Fruit fly (Drosophila melanogaster) whole organism, embryonic: ENCODE measurements around the gene G6P.

Source experiments
- Blimp-1 ChIP-seq: fragments of 200-800 bp; sonication (Bioruptor generic); optimal IDR thresholded peaks from 3 replicates; lab custom pipeline; 2018; ENCODE audit warnings: missing biosample characterization, missing genetic modification characterization, mild to moderate bottlenecking, moderate library complexity, missing genetic modification reagents
- CG11093 ChIP-seq: fragments of 200-800 bp; sonication (Bioruptor generic); IDR thresholded peaks from 3 replicates; pipeline ENCODE4 v1.3.6; 2022; ENCODE audit warnings: missing biosample characterization, missing genetic modification characterization
- CG13123 ChIP-seq: fragments of 200-800 bp; sonication (Bioruptor generic); optimal IDR thresholded peaks from 2 replicates; lab custom pipeline; 2016; ENCODE audit warnings: missing biosample characterization, missing genetic modification characterization
- CG14441 ChIP-seq: fragments of 200-800 bp; sonication (Bioruptor generic); IDR thresholded peaks from 2 replicates; pipeline ENCODE4 v1.3.6; 2022; ENCODE audit warnings: missing biosample characterization, missing genetic modification characterization
- CG14667 ChIP-seq: fragments of 200-800 bp; sonication (Bioruptor generic); IDR thresholded peaks from 2 replicates; pipeline ENCODE4 v1.3.6; 2022; ENCODE audit warnings: missing biosample characterization, missing genetic modification characterization
- CG15269 ChIP-seq: fragments of 200-800 bp; sonication (Bioruptor generic); optimal IDR thresholded peaks from 2 replicates; lab custom pipeline; 2018; ENCODE audit warnings: missing biosample characterization, mild to moderate bottlenecking, missing genetic modification characterization, moderate library complexity
- CG17361 ChIP-seq: fragments of 200-800 bp; sonication (Bioruptor generic); IDR thresholded peaks from 3 replicates; pipeline ENCODE4 v1.3.6; 2022; ENCODE audit warnings: missing biosample characterization, missing genetic modification characterization
- CG17912 ChIP-seq: fragments of 200-800 bp; sonication (Bioruptor generic); optimal IDR thresholded peaks from 2 replicates; lab custom pipeline; 2018; ENCODE audit warnings: missing biosample characterization, mild to moderate bottlenecking, missing genetic modification characterization
- CG18476 ChIP-seq: fragments of 200-800 bp; sonication (Bioruptor generic); optimal IDR thresholded peaks from 2 replicates; lab custom pipeline; 2016; ENCODE audit warnings: missing biosample characterization, mild to moderate bottlenecking, missing genetic modification characterization
- CG2875 ChIP-seq: fragments of 200-800 bp; sonication (Bioruptor generic); optimal IDR thresholded peaks from 2 replicates; lab custom pipeline; 2017; ENCODE audit warnings: missing biosample characterization, mild to moderate bottlenecking, missing genetic modification characterization, missing genetic modification reagents
- CG32767 ChIP-seq: fragments of 200-800 bp; sonication (Bioruptor generic); IDR thresholded peaks from 2 replicates; pipeline ENCODE4 v1.3.6; 2022; ENCODE audit warnings: missing biosample characterization, missing genetic modification characterization
- CG33213 ChIP-seq: fragments of 200-800 bp; sonication (Bioruptor generic); optimal IDR thresholded peaks from 3 replicates; lab custom pipeline; 2016; ENCODE audit warnings: missing biosample characterization, missing genetic modification characterization
- CG3995 ChIP-seq: fragments of 200-800 bp; sonication (Bioruptor generic); optimal IDR thresholded peaks from 3 replicates; lab custom pipeline; 2016; ENCODE audit warnings: missing biosample characterization, missing genetic modification characterization
- CG4282 ChIP-seq: fragments of 200-800 bp; sonication (Bioruptor generic); optimal IDR thresholded peaks from 2 replicates; lab custom pipeline; 2016; ENCODE audit warnings: missing biosample characterization, missing genetic modification characterization
- CG4328 ChIP-seq: fragments of 200-800 bp; sonication (Bioruptor generic); optimal IDR thresholded peaks from 3 replicates; lab custom pipeline; 2017; ENCODE audit warnings: missing biosample characterization, missing genetic modification reagents, missing genetic modification characterization
- CG4404 ChIP-seq: fragments of 200-800 bp; sonication (Bioruptor generic); IDR thresholded peaks from 2 replicates; pipeline ENCODE4 v1.3.6; 2022; ENCODE audit warnings: missing biosample characterization, missing genetic modification characterization
- CG6272 ChIP-seq: fragments of 200-800 bp; sonication (Bioruptor generic); IDR thresholded peaks from 2 replicates; pipeline ENCODE4 v1.3.6; 2022; ENCODE audit warnings: missing biosample characterization, missing genetic modification characterization
- CG6854 ChIP-seq: fragments of 200-800 bp; sonication (Bioruptor generic); optimal IDR thresholded peaks from 3 replicates; lab custom pipeline; 2017; ENCODE audit warnings: missing biosample characterization, mild to moderate bottlenecking, missing genetic modification characterization
- CTCF ChIP-seq: fragments of 200-800 bp; sonication (Bioruptor generic); optimal IDR thresholded peaks from 2 replicates; lab custom pipeline; 2017; ENCODE audit warnings: missing biosample characterization, mild to moderate bottlenecking, missing genetic modification characterization, moderate library complexity
- D19A ChIP-seq: fragments of 200-800 bp; optimal IDR thresholded peaks from 3 replicates; lab custom pipeline; 2019; ENCODE audit warnings: missing biosample characterization, mild to moderate bottlenecking, missing genetic modification characterization, moderate library complexity
- Dek ChIP-seq: fragments of 200-800 bp; sonication (Bioruptor generic); optimal IDR thresholded peaks from 3 replicates; lab custom pipeline; 2019; ENCODE audit warnings: missing biosample characterization, mild to moderate bottlenecking, missing genetic modification characterization, moderate library complexity
- E2f1 ChIP-seq: fragments of 200-800 bp; sonication (Bioruptor generic); IDR thresholded peaks from 2 replicates; pipeline ENCODE4 v1.3.6; 2022; ENCODE audit warnings: missing biosample characterization, missing genetic modification characterization
- E2f2 ChIP-seq: fragments of 200-800 bp; sonication (Bioruptor generic); IDR thresholded peaks from 2 replicates; pipeline ENCODE4 v1.3.6; 2022; ENCODE audit warnings: missing biosample characterization, missing genetic modification characterization
- Mes4 ChIP-seq: fragments of 200-800 bp; sonication (Bioruptor generic); optimal IDR thresholded peaks from 2 replicates; lab custom pipeline; 2016; ENCODE audit warnings: missing biosample characterization, missing genetic modification characterization
- Neu2 ChIP-seq: fragments of 200-800 bp; sonication (Bioruptor generic); optimal IDR thresholded peaks from 3 replicates; lab custom pipeline; 2016; ENCODE audit warnings: missing biosample characterization, missing genetic modification characterization, borderline replicate concordance
- Nf-YA ChIP-seq: fragments of 200-800 bp; sonication (Bioruptor generic); IDR thresholded peaks from 2 replicates; pipeline ENCODE4 v1.3.6; 2022; ENCODE audit warnings: missing biosample characterization, missing genetic modification characterization
- Nf-YB ChIP-seq: fragments of 200-800 bp; sonication (Bioruptor generic); optimal IDR thresholded peaks from 3 replicates; lab custom pipeline; 2019; ENCODE audit warnings: missing biosample characterization, mild to moderate bottlenecking, missing genetic modification characterization, moderate library complexity
- Nf-YC ChIP-seq: fragments of 200-800 bp; optimal IDR thresholded peaks from 3 replicates; lab custom pipeline; 2019; ENCODE audit warnings: missing biosample characterization, mild to moderate bottlenecking, missing genetic modification characterization, moderate library complexity
- Optix ChIP-seq: fragments of 200-800 bp; sonication (Bioruptor generic); IDR thresholded peaks from 3 replicates; pipeline ENCODE4 v1.3.6; 2022; ENCODE audit warnings: missing biosample characterization, missing genetic modification characterization
- Ravus ChIP-seq: fragments of 200-800 bp; sonication (Bioruptor generic); IDR thresholded peaks from 2 replicates; pipeline ENCODE4 v1.3.6; 2022; ENCODE audit warnings: missing biosample characterization, missing genetic modification characterization
- Sox102F ChIP-seq: fragments of 200-800 bp; sonication (Bioruptor generic); optimal IDR thresholded peaks from 2 replicates; lab custom pipeline; 2018; ENCODE audit warnings: missing biosample characterization, mild to moderate bottlenecking, missing genetic modification characterization, moderate library complexity
- TFAM ChIP-seq: fragments of 200-800 bp; sonication (Bioruptor generic); optimal IDR thresholded peaks from 2 replicates; lab custom pipeline; 2017; ENCODE audit warnings: missing biosample characterization, missing genetic modification characterization, inconsistent platforms
- ab ChIP-seq: fragments of 200-800 bp; sonication (Bioruptor generic); optimal IDR thresholded peaks from 2 replicates; lab custom pipeline; 2016; ENCODE audit warnings: missing biosample characterization, missing genetic modification characterization
- bowl ChIP-seq: fragments of 200-800 bp; sonication (Bioruptor generic); IDR thresholded peaks from 2 replicates; pipeline ENCODE4 v1.3.6; 2022; ENCODE audit warnings: missing biosample characterization, missing genetic modification characterization
- caup ChIP-seq: fragments of 200-800 bp; sonication (Bioruptor generic); optimal IDR thresholded peaks from 3 replicates; lab custom pipeline; 2017; ENCODE audit warnings: missing biosample characterization, mild to moderate bottlenecking, missing genetic modification characterization, moderate library complexity; ENCODE audit not compliant: severe bottlenecking
- dm ChIP-seq: fragments of 200-800 bp; sonication (Bioruptor generic); optimal IDR thresholded peaks from 3 replicates; lab custom pipeline; 2016; ENCODE audit warnings: missing biosample characterization, missing genetic modification characterization
- ems ChIP-seq: fragments of 200-800 bp; sonication (Bioruptor generic); optimal IDR thresholded peaks from 3 replicates; lab custom pipeline; 2016; ENCODE audit warnings: missing biosample characterization, missing genetic modification characterization
- fd64A ChIP-seq: fragments of 200-800 bp; sonication (Bioruptor generic); optimal IDR thresholded peaks from 3 replicates; lab custom pipeline; 2018; ENCODE audit warnings: missing biosample characterization, mild to moderate bottlenecking, missing genetic modification characterization
- fru ChIP-seq: fragments of >200 bp; optimal IDR thresholded peaks from 2 replicates; lab custom pipeline; 2017
- jing ChIP-seq: fragments of 200-800 bp; sonication (Bioruptor generic); optimal IDR thresholded peaks from 2 replicates; lab custom pipeline; 2018; ENCODE audit warnings: missing biosample characterization, mild to moderate bottlenecking, missing genetic modification characterization
- lilli ChIP-seq: fragments of 200-800 bp; sonication (Bioruptor generic); optimal IDR thresholded peaks from 3 replicates; lab custom pipeline; 2016; ENCODE audit warnings: missing biosample characterization, missing genetic modification characterization
- nerfin-2 ChIP-seq: fragments of 200-800 bp; sonication (Bioruptor generic); IDR thresholded peaks from 2 replicates; pipeline ENCODE4 v1.3.6; 2022; ENCODE audit warnings: missing biosample characterization, missing genetic modification characterization; ENCODE audit not compliant: partially characterized antibody
- odd ChIP-seq: fragments of 200-800 bp; sonication (Bioruptor generic); optimal IDR thresholded peaks from 2 replicates; lab custom pipeline; 2017; ENCODE audit warnings: missing biosample characterization, mild to moderate bottlenecking, missing genetic modification characterization
- otp ChIP-seq: fragments of 200-800 bp; sonication (Bioruptor generic); IDR thresholded peaks from 3 replicates; pipeline ENCODE4, ENCODE4 v1.3.6; 2022; ENCODE audit warnings: missing biosample characterization, missing genetic modification characterization
- pnt ChIP-seq: fragments of 200-800 bp; sonication (Bioruptor generic); optimal IDR thresholded peaks from 3 replicates; lab custom pipeline; 2016; ENCODE audit warnings: missing biosample characterization, missing genetic modification characterization
- salm ChIP-seq: fragments of 200-800 bp; sonication (Bioruptor generic); optimal IDR thresholded peaks from 2 replicates; lab custom pipeline; 2018; ENCODE audit warnings: missing biosample characterization, mild to moderate bottlenecking, missing genetic modification characterization
- sd ChIP-seq: fragments of 200-800 bp; sonication (Bioruptor generic); optimal IDR thresholded peaks from 3 replicates; lab custom pipeline; 2018; ENCODE audit warnings: missing biosample characterization, mild to moderate bottlenecking, missing genetic modification characterization, moderate library complexity
- slbo ChIP-seq: fragments of 200-800 bp; sonication (Bioruptor generic); IDR thresholded peaks from 2 replicates; pipeline ENCODE4 v1.3.6; 2022; ENCODE audit warnings: missing biosample characterization, missing genetic modification characterization
- slp2 ChIP-seq: fragments of 200-800 bp; sonication (Bioruptor generic); optimal IDR thresholded peaks from 2 replicates; lab custom pipeline; 2016; ENCODE audit warnings: missing biosample characterization, missing genetic modification characterization
- trh ChIP-seq: fragments of 200-800 bp; sonication (Bioruptor generic); optimal IDR thresholded peaks from 2 replicates; lab custom pipeline; 2016; ENCODE audit warnings: missing biosample characterization, missing genetic modification characterization
- zen ChIP-seq: fragments of 200-800 bp; sonication (Bioruptor generic); optimal IDR thresholded peaks from 3 replicates; lab custom pipeline; 2018; ENCODE audit warnings: missing biosample characterization, mild to moderate bottlenecking, missing genetic modification characterization, moderate library complexity

Gene G6P

dm6 chr2L:2765659-2766373 is 49.7 kb downstream of the G6P start, which contains the start of the genes Snx21 and aph-1 (continued):
- TF ChIP-seq jing (GFP tag; lab: Kevin White, UChicago) (peak; percentile 65), dm (GFP tag; lab: Kevin White, UChicago) (peak; percentile 76), Nf-YB (peak; percentile 78), CG13123 (GFP tag; lab: Kevin White, UChicago) (peak; percentile 76), CG4404 (GFP tag; lab: Robert Waterston, UW) (peak; percentile 87), CTCF (GFP tag; lab: Kevin White, UChicago) (peak; percentile 49), CG4328 (GFP tag; lab: Kevin White, UChicago) (peak; percentile 93), ems (GFP tag; lab: Kevin White, UChicago) (peak; percentile 85), CG14667 (GFP tag; lab: Robert Waterston, UW) (peak; percentile 77), CG2875 (peak; percentile 81), Ravus (GFP tag; lab: Robert Waterston, UW) (peak; percentile 65), CG32767 (GFP tag; lab: Robert Waterston, UW) (peak; percentile 89), CG6272 (peak; percentile 80), ab (GFP tag; lab: Kevin White, UChicago) (peak; percentile 75), CG33213 (peak; percentile 62), sd (tag; lab: Kevin White, UChicago) (peak; percentile 77), trh (GFP tag; lab: Kevin White, UChicago) (peak; percentile 83), E2f2 (peak; percentile 75), caup (GFP tag; lab: Kevin White, UChicago) (peak; percentile 92), odd (GFP tag; lab: Kevin White, UChicago) (peak; percentile 91), D19A (tag; lab: Kevin White, UChicago) (peak; percentile 100), zen (peak; percentile 89), CG11093 (GFP tag; lab: Robert Waterston, UW) (peak; percentile 82), Optix (GFP tag; lab: Robert Waterston, UW) (peak; percentile 78; the same call in 2 of the 3 replicates), lilli (GFP tag; lab: Kevin White, UChicago) (peak; percentile 92), Mes4 (peak; percentile 77), nerfin-2 (GFP tag; lab: Robert Waterston, UW) (no peak), Nf-YA (GFP tag; lab: Robert Waterston, UW) (peak; percentile 48), CG18476 (GFP tag; lab: Kevin White, UChicago) (peak; percentile 86), CG15269 (peak; percentile 95), CG3995 (GFP tag; lab: Kevin White, UChicago) (peak; percentile 18), fru (lab: Kevin White, UChicago) (no peak), Neu2 (GFP tag; lab: Kevin White, UChicago) (peak; percentile 71), CG14441 (GFP tag; lab: Robert Waterston, UW) (peak; percentile 84), Sox102F (GFP tag; lab: Kevin White, UChicago) (peak; percentile 92), TFAM (GFP tag; lab: Kevin White, UChicago) (peak; percentile 16), bowl (GFP tag; lab: Robert Waterston, UW) (peak; percentile 33; the same call in 1 of the 2 replicates), salm (tag; lab: Kevin White, UChicago) (peak; percentile 80), Blimp-1 (GFP tag; lab: Kevin White, UChicago) (peak; percentile 88), slbo (GFP tag; lab: Robert Waterston, UW) (peak; percentile 89), CG6854 (GFP tag; lab: Kevin White, UChicago) (peak; percentile 88), E2f1 (peak; percentile 89), CG17361 (peak; percentile 95), otp (GFP tag; lab: Robert Waterston, UW) (peak; percentile 56; the same call in 2 of the 3 replicates), pnt (GFP tag; lab: Kevin White, UChicago) (peak; percentile 89), Nf-YC (tag; lab: Kevin White, UChicago) (peak; percentile 87), Dek (tag; lab: Kevin White, UChicago) (peak; percentile 91), CG4282 (GFP tag; lab: Kevin White, UChicago) (peak; percentile 64), fd64A (GFP tag; lab: Kevin White, UChicago) (peak; percentile 42), slp2 (GFP tag; lab: Kevin White, UChicago) (peak; percentile 78), CG17912 (peak; percentile 77)
